Fruit fly (Drosophila melanogaster): ENCODE data around the gene CG9636.
A peak's percentile ranks its signal among the peaks of the same experiment; 100 is the strongest.

CG9636 gene

DNA sequence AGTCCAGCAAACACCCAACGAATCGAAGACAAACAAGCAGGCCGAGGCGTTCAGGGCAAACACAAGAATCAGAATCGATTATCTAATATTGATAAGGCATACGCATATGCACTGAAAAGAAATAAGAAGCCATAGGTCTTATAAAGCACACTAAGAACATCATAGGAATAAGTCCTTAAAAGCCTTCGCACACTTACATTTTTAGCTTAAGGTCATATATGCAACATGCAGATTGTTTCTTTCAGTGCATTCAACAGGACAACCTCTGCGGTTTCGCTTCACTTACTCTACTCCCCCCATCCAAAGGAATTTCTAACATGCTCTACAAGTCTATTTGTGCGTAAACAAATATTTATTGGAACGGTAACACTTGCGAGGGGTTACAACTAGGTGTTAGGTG is 31.0 kb downstream of the CG9636 start (continued):
- TF ChIP-seq CG12391 (tag; optimal IDR thresholded peaks at IDR 0.05) = peak; percentile 68
- TF ChIP-seq GATAe (GFP tag; conservative IDR thresholded peaks at IDR 0.05) = no peak; the same call in 1 of the 2 replicates
- TF ChIP-seq chn (GFP tag; optimal IDR thresholded peaks at IDR 0.05) = peak; percentile 61
- peak; percentile 13 for TF ChIP-seq NC2α (GFP tag; optimal IDR thresholded peaks at IDR 0.05)
- peak; percentile 26 for TF ChIP-seq Deaf1 (tag; optimal IDR thresholded peaks at IDR 0.05)
- peak; percentile 55 for TF ChIP-seq E2f1 (GFP tag; IDR thresholded peaks at IDR 0.05)
- no peak for TF ChIP-seq aop (GFP tag; IDR thresholded peaks at IDR 0.05)
- TF ChIP-seq CG10979 (tag; optimal IDR thresholded peaks at IDR 0.05) = peak; percentile 79
- peak; percentile 70 for TF ChIP-seq CoRest (tag; optimal IDR thresholded peaks at IDR 0.05)
- TF ChIP-seq PHDP (tag; optimal IDR thresholded peaks at IDR 0.05) = peak; percentile 35
- TF ChIP-seq Med (GFP tag) = peak; percentile 91
- peak; percentile 30; the same call in 1 of the 2 replicates for TF ChIP-seq ranshi (GFP tag; IDR thresholded peaks at IDR 0.05)
- peak; percentile 21 for TF ChIP-seq Mad (GFP tag; optimal IDR thresholded peaks at IDR 0.05)
- no peak for TF ChIP-seq hkb (optimal IDR thresholded peaks at IDR 0.05)
- TF ChIP-seq hkb (GFP tag; IDR thresholded peaks at IDR 0.05) = peak; percentile 70
- no peak for TF ChIP-seq br (optimal IDR thresholded peaks at IDR 0.05)
- no peak for TF ChIP-seq oc (tag; optimal IDR thresholded peaks at IDR 0.05)
- TF ChIP-seq Doc3 (GFP tag; IDR thresholded peaks at IDR 0.05; ENCODE audit: partially characterized antibody) = no peak
- peak; percentile 28; the same call in 1 of the 3 replicates for TF ChIP-seq H15 (GFP tag; IDR thresholded peaks at IDR 0.05)
- peak; percentile 71 for TF ChIP-seq CG17359 (tag; optimal IDR thresholded peaks at IDR 0.05)
- TF ChIP-seq scrt (GFP tag; optimal IDR thresholded peaks at IDR 0.05) = peak; percentile 8
- no peak for TF ChIP-seq CG13894 (tag; optimal IDR thresholded peaks at IDR 0.05)
- TF ChIP-seq CG14014 (GFP tag; IDR thresholded peaks at IDR 0.05) = no peak
- peak; percentile 44; the same call in 1 of the 2 replicates for TF ChIP-seq ssp (GFP tag; IDR thresholded peaks at IDR 0.05)
- peak; percentile 84 for TF ChIP-seq vvl (GFP tag; IDR thresholded peaks at IDR 0.05)
- TF ChIP-seq pnt (GFP tag; optimal IDR thresholded peaks at IDR 0.05) = peak; percentile 56
- peak; percentile 52; the same call in 2 of the 3 replicates for TF ChIP-seq tgo (GFP tag; IDR thresholded peaks at IDR 0.05)
- no peak for TF ChIP-seq Poxn (GFP tag; IDR thresholded peaks at IDR 0.05)
- no peak for TF ChIP-seq CG2116 (GFP tag; optimal IDR thresholded peaks at IDR 0.05)
- TF ChIP-seq cad (GFP tag; optimal IDR thresholded peaks at IDR 0.05) = no peak
- TF ChIP-seq CG4424 (GFP tag; optimal IDR thresholded peaks at IDR 0.05) = peak; percentile 51
- no peak for TF ChIP-seq CG15514 (GFP tag; optimal IDR thresholded peaks at IDR 0.05)
- TF ChIP-seq pfk (GFP tag; optimal IDR thresholded peaks at IDR 0.05) = no peak
- 0 out of 3 replicates have a peak, but pooled peaks have one; percentile 57 for TF ChIP-seq ken (GFP tag; IDR thresholded peaks at IDR 0.05)
- TF ChIP-seq Dref (GFP tag; IDR thresholded peaks at IDR 0.05) = no peak
- no peak for TF ChIP-seq CG3065 (GFP tag; optimal IDR thresholded peaks at IDR 0.05)
- TF ChIP-seq Opbp (GFP tag; IDR thresholded peaks at IDR 0.05; ENCODE audit: partially characterized antibody) = no peak
- TF ChIP-seq CG14667 (GFP tag; IDR thresholded peaks at IDR 0.05) = peak; percentile 54; the same call in 1 of the 2 replicates
- TF ChIP-seq Sry-δ (GFP tag; optimal IDR thresholded peaks at IDR 0.05) = peak; percentile 27
- TF ChIP-seq vfl (GFP tag; optimal IDR thresholded peaks at IDR 0.05) = no peak
- TF ChIP-seq Nf-YC (tag; optimal IDR thresholded peaks at IDR 0.05) = no peak
- peak; percentile 45 for TF ChIP-seq onecut (GFP tag; IDR thresholded peaks at IDR 0.05)
- TF ChIP-seq Gug (GFP tag; IDR thresholded peaks at IDR 0.05) = peak; percentile 28; the same call in 2 of the 4 replicates
- no peak for TF ChIP-seq slou (GFP tag; optimal IDR thresholded peaks at IDR 0.05)
- no peak for TF ChIP-seq CG9932 (GFP tag; IDR thresholded peaks at IDR 0.05)
- TF ChIP-seq CG6791 (GFP tag; IDR thresholded peaks at IDR 0.05; ENCODE audit: partially characterized antibody) = no peak
- TF ChIP-seq CG4404 (GFP tag; IDR thresholded peaks at IDR 0.05) = peak; percentile 64
- TF ChIP-seq CG8924 (tag; optimal IDR thresholded peaks at IDR 0.05) = peak; percentile 71
- TF ChIP-seq CG4820 (GFP tag; optimal IDR thresholded peaks at IDR 0.05) = peak; percentile 71
- no peak for TF ChIP-seq CG12299 (tag; optimal IDR thresholded peaks at IDR 0.05)
- TF ChIP-seq CG13775 (GFP tag; optimal IDR thresholded peaks at IDR 0.05) = peak; percentile 53
- no peak for TF ChIP-seq Hmx (GFP tag; optimal IDR thresholded peaks at IDR 0.05)

All from whole organism, embryonic.